Worm (Caenorhabditis elegans) whole organism, L4 larva: Measurements from ENCODE around the gene nstp-5.

ENCODE experiments used
- Y48G9A.11 ChIP-seq: fragments of 200-800 bp; sonication (Bioruptor generic); IDR thresholded peaks from 2 replicates; pipeline ENCODE4 v1.3.6; 2022; ENCODE audit warnings: missing genetic modification reagents, missing genetic modification characterization, missing compliant biosample characterization
- ZK337.2 ChIP-seq: fragments of 200-800 bp; sonication (Bioruptor generic); IDR thresholded peaks from 2 replicates; pipeline ENCODE4 v1.3.6; 2022; ENCODE audit warnings: missing genetic modification reagents, missing genetic modification characterization, missing compliant biosample characterization
- ces-1 ChIP-seq: fragments of 150-350 bp; sonication (generic microtip); optimal IDR thresholded peaks from 4 replicates; lab custom pipeline; 2014; ENCODE audit warnings: missing biosample characterization, missing genetic modification reagents, missing genetic modification characterization
- gei-8 ChIP-seq: fragments of 200-800 bp; sonication (Bioruptor generic); optimal IDR thresholded peaks from 2 replicates; lab custom pipeline; 2018; ENCODE audit warnings: mild to moderate bottlenecking, missing genetic modification characterization, missing compliant biosample characterization
- lsy-2 ChIP-seq, 2 experiments: fragments of 150-350 bp in 1 of 2; sonication (generic microtip) in 1 of 2; optimal IDR thresholded peaks; 2 replicates each; lab custom pipeline; 2014 to 2017; ENCODE audit warnings: missing biosample characterization in 2 of 2, missing genetic modification characterization in 2 of 2
- nhr-111 ChIP-seq: fragments of 200-800 bp; sonication (Bioruptor generic); optimal IDR thresholded peaks from 2 replicates; lab custom pipeline; 2018; ENCODE audit warnings: mild to moderate bottlenecking, missing genetic modification characterization, missing compliant biosample characterization
- nhr-237 ChIP-seq: sonication (generic microtip); optimal IDR thresholded peaks from 2 replicates; lab custom pipeline; 2017; ENCODE audit warnings: missing biosample characterization, missing genetic modification characterization
- skn-1 ChIP-seq: fragments of 150-350 bp; optimal IDR thresholded peaks from 2 replicates; lab custom pipeline; 2014; ENCODE audit warnings: missing biosample characterization, missing genetic modification characterization

ce11 chrIV:12891080-12891479, 35.7 kb downstream of the nstp-5 start:
- TF ChIP-seq gei-8 (GFP tag; lab: Kevin White, UChicago) (no peak), skn-1 (no peak), lsy-2 (tag; optimal IDR thresholded peaks at IDR 0.05; lab: Kevin White, UChicago) (no peak), Y48G9A.11 (GFP tag; lab: Robert Waterston, UW) (no peak), ces-1 (GFP tag; lab: Kevin White, UChicago) (no peak), nhr-237 (no peak), nhr-111 (GFP tag; lab: Kevin White, UChicago) (no peak), ZK337.2 (GFP tag; lab: Robert Waterston, UW) (no peak)
